Worm (Caenorhabditis elegans) whole organism, dauer: ENCODE results near the gene hlh-3.

Experiments used
- unc-62 ChIP-seq: sonication (generic microtip); optimal IDR thresholded peaks from 2 replicates; lab custom pipeline; 2017; ENCODE audit warnings: missing biosample characterization, missing genetic modification reagents, missing genetic modification characterization

hlh-3 gene

DNA sequence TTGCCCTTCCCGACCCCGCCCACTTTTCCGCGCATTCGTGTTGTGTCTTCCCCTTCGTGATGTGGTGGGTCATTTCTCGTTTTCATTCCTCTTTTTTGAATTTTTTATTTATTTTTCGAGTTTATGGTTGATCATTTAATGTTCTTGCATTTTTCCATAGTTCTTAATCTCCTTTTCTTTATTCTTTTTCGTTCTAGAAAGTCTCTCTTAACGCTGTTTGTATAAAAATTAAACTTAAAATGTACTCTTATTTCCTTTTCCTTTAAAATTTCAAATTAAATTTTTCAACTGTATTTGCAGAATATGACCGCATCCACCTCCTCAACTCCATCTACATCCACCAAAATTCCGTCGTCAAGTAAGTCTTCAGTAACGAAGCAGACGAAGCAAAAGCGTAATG lies at the start of gene hlh-3:
Gene hlh-3 (plus strand): TSS at position 301 of the 400 bp plus-strand sequence.
- no peak for TF ChIP-seq unc-62

DNA sequence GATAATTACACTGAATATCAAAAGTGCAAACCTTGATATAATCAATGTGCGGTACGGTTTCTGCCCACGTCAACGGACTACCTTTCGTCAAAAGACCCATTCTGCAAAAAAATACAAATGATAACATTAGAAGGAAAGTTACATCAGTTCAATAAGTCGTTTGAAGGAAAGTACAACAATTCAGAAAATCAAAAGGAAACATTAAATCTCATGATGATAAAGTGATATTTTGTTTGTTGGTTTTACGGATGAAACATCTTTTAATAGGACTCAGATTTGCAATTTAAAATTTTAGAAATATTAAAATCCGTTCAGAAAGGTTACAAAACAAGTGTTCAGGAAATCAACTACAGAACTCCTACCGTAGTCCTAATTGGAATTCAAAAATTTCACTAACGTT lies 48.2 kb upstream of the hlh-3 start, which contains the start of gene gcs-1:
Gene gcs-1 (minus strand): TSS at position 101 of the 400 bp plus-strand sequence.
- no peak for TF ChIP-seq unc-62

DNA sequence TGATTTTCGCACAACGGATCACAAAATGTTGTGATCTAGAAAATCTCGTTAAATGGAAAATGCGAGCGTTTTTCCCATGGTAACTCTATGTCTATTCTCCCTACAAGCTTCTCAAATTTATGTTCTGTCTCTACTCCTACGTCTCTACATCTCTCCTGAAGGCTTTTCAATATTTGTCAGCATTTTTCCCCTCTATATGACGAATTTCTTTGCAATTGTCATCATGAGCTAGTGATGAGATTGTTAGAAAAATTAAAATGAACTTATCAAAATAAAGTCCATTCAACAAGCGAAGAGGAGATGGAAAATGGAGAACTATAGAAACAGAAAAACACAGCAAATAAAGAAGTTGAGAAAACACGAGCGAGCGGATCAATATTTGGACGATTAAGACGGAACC lies 47.7 kb upstream of the hlh-3 start:
- no peak for TF ChIP-seq unc-62

DNA sequence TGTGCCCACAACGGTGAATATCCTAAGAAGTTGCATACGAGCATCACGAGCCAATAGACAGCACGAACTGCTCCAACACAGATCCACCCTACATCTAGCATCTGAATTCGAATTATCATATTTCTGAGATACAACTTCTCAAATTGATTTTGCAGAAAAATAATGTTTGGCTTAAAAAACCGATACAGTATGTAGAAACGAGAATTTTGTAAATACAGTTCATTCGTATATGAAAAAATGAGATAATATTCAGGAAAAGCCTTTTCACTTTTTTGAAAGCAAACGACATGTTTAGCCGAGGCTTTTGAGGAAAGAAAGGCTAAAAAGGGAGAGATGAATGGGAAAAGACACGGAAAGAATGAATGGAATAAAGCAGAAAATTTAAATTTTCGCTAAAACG lies 45.1 kb upstream of the hlh-3 start, which contains the start of gene F37B12.3:
Gene F37B12.3 (minus strand): TSS at position 101 of the 400 bp plus-strand sequence.
- TF ChIP-seq unc-62 = no peak

DNA sequence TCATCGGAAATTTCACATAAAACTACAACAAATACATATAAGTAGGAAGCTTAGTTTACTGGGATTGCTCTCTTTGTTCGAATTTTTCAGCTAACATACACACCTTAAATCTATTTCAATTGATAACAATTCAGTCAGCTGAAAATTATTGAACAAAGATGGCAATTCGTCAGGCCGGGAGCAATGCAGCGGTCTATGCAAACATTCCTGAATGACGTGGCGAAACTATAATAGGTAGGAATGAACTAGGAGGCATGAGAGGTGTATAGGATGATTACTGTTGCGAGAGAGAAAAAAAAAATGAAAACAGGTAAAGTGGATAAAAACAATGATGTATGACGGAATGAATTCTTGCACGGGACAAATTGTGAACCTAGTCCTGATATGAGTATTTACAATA lies 44.3 kb upstream of the hlh-3 start:
- TF ChIP-seq unc-62 = no peak

DNA sequence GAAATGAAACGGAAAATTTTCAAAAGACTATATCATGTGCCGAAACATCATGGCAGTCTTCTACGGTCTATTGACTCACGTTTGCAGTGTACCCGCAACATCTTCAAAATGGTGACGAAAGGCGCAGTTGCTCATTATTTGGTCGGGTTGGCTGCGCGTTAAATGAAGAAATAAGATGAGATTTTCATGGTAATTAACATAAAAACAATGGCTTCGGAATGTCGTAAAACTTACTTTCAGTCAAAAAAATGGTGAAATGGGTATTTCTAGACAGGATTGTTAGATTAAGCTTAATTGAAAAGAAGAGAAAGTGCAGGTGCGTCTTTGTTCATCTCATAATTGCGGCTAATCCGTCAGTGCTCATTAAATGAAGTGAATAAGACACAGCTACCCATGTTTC lies 32.8 kb upstream of the hlh-3 start, which contains the start of gene T24B8.7:
Gene T24B8.7 (minus strand): TSS at position 101 of the 400 bp plus-strand sequence.
- no peak for TF ChIP-seq unc-62

DNA sequence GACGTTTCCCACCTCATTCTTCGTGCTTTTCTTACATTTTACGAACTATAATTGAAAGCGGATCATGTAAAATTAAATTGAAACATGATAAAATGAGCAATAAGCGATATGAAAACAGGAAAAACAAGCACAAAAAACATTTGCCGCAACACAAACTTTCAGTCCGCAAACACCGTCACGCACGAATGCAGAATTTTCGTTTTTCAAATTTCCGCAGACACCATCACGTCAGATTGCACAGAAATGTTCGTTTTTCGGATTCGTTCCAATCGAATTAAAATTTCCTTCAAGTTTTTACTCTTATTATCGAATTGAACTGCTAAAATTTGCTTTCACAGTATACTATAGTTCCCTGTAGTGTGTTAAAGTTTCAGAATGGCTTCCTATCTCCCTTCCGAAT lies 31.8 kb upstream of the hlh-3 start, which contains the start of gene chmp-7:
Gene chmp-7 (plus strand): TSS at position 369 of the 400 bp plus-strand sequence.
- TF ChIP-seq unc-62 = no peak

DNA sequence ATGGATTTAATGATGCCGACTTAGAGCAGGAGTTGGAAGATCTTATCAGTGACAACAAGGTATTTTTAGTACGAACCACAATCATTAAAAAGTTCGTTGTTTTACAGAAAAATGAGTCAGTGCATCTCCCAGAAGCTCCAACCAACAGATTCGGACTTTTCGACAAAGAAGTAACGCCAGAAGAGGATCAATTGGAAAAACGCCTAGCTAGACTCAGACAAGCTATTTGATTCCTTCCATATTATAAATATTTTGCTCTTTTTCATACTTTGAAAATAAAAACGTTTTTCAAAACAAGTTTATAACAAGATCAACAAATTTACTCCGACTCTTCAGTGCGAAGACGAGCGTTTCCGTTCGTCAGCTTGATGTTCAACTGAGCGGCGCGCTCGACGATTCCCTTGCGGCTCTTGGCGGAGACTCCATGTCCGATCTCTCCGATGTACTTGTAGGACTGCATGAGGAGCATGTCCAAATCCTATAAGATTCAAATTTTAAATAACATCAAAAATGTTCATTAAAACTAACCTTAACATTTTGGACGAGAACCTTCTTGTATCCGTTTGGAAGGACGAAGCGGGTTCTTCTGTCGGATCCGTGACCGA lies 30.1 kb upstream of the hlh-3 start:
- no peak for TF ChIP-seq unc-62

DNA sequence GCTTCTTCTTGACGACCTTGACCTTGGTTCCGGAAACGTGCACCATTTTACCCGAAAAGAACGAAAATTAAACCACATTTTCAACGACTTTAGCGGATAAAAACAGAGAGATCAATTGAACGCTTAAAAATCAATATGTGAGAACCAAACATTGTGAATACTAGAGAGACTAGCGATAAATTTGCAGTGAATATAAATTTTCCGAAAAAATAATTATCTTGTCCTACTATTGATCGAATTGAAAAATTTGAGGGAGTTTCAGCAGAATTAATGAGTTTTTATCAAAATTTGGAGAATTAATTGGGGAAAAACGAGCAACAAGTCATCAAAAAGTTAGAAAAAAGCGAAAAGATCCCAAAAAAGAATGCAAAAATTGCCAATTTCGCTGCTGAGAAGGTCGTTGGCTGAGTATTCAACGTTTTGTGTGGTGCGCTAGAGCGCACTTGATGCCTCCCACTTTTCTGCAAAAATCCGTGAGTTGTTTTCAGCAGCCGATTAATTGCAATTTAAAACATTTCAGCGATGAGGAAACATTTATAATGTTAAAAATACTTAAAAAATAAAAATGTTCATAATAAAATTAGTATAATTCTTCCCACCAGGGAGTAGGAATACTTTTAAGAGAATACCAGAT lies 29.3 kb upstream of the hlh-3 start, which contains the start of gene rpl-32:
Gene rpl-32 (minus strand): TSS at position 51 of the 634 bp plus-strand sequence.
- no peak for TF ChIP-seq unc-62

DNA sequence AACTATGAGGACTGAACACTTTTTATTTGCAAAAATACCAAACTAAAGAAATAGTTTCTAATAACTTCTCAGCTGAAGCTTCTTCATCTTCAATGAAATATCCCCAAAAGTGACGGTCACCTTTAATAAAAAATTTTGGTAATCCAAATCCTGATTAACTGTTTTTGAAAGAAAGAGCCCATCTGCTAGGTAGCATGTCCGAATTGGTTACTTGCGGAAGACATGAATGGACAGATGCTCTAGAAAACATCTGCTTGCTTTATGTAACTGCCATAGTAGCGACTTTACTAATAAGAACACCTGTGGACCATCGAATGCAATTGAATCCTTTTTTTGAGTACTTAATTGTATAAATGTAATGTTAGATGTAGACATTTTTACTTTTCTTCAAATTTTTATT lies 27.4 kb upstream of the hlh-3 start:
- no peak for TF ChIP-seq unc-62

DNA sequence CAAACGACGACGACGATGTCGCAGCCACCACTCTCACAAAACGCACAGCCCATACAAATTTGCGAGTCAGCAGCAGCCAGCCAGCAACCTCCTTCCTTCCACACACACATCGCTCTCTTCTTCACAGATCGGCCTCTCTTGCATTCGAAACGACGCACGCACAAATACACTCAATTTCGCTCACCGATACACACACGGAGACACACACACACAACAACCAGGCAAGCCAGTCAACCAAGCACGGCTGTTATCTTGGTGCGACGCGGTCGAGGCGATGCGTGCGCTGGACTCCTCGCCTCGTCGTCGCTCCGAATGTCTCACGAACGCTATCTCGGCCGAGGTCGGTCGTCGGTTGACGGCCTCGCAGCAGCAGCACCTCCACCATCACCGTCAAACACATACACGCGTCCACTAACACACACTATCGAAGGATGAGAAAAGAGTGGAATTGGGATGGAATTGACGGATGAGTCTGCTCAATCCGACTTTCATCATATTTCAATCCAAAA lies 26.0 kb upstream of the hlh-3 start:
- no peak for TF ChIP-seq unc-62

DNA sequence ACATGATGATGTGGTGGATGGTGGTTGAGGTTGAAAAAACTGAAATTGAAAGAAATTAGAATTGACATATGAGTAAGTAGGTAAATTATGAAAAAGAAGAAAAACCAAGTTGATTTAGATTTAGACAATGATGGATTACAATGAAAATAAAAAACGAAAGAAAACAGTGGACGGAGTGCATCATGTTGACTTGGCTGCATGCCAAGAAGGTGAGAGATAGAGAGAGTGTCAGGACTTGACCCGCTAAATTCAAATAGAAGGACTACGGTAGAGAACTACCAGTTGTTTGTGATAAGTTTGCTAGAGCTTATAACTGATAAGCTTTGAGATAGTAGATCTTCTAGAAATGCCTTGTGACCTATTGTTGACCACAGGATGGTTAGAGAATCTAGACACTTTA lies 25.3 kb upstream of the hlh-3 start, which contains the start of gene T24B8.3:
Gene T24B8.3 (minus strand): TSS at position 39 of the 400 bp plus-strand sequence.
- TF ChIP-seq unc-62 = no peak

DNA sequence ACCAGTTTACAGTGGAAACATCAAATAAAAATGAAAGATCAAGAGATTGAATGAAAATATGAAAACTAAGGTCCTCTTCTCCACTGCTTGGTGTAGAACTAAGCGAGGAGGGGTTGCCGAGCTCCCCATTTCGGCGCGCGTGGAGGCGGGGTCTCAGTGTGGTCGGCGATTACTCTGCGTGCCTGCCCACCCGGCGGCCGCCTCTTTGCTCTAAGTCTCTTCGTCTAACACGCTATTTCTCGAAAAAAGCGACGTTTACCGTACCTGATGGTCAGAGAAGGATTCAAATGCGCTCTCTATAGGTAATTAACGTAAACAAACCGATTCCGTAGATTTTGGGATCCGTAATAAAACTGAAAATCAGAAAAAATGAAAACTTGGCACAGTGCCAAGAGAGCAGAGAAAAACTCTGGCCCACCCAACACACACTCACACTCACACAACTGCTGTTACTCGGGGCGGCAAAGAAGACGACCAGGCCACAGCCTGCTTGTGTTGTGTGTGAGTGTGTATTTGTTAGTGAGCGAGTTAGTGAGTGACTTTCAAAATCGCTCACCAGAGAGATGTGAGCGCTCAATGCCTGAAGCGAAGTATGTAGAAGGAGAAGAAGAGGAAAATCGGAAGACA lies 24.7 kb upstream of the hlh-3 start:
- no peak for TF ChIP-seq unc-62

DNA sequence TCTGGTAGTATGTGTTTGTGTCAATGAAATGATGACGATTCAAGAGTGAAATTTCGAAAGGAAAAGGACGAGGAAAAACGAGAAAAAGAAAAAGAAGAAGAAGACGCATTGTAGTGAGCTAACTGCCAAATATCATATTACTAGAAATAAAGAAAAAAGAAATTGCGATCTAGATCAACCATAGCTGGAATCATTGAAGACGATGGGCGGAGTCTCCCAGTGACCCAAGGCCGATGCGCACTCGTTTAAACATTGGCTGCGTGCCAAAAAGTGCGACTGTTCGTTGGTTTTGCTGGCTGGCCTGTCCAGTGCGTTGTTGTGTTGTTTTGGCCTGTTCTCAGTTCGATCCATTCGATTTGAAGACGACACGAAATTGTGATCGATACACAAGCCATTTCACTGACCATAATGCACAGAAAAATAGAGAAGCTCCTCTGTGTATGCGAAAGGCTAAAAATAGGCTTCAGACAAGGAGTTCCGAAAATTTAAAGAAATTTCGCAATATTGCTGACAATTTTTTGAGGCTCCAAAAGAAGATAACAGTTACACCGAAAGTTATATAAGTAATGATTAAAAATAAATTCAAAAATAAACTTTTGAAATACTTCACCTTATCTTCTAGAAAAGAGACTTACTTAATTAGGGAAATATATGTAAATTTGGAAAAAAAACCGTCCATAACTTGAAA lies 24.0 kb upstream of the hlh-3 start:
- no peak for TF ChIP-seq unc-62

DNA sequence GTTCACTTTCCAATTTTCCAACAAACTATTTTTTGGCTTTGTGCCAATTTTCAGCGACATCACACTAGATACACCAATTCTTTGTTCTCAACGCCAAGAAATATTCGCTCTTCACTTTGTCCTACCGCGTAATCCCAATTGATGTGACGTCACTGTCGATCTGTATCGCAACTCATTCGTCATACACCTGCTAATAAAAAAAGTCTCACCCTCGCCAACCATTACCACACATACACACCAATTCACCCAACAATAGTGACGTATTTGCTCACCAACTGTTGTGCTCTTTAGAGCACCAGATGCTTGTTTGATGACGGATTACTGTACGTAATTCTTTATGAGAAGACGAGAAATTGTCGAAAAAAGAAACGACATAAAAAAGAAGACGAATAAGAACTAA lies 23.1 kb upstream of the hlh-3 start:
- no peak for TF ChIP-seq unc-62

DNA sequence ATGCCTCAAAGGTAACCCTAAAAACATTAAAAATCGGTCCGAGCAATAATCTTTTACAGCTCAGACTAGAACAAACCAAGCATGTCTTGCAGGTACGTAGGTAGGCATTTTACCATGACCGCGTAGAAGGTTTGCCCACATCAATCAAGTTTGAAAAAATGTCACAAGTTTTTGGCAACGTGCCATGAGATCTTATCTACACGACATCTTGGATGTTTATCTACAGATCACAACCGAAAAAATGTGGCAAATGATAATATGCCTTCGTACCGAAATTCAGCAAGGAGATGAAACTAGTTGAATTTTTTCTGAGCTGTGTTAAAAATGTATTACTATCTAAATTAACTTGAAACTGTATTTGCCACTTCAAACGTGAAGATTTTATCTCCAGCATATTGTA lies 22.0 kb upstream of the hlh-3 start:
- TF ChIP-seq unc-62 = no peak

DNA sequence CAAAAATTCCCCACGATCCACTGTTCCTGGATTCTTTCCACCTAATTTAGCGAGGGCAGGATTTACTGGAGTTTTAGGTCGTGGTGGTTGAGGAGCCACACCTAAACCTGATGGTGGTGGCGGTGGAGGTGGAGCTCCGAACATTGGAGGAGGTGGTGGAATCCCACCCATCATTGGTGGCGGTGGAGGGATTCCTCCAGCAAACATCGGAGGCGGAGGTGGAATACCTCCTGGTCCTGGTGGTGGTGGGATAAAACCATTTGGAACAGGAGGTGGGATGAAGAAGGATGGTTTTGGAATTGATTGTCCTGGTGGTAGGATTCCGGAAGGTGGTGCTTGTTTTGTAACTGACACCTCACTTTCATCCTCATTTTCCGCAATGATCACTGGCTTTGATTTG lies 16.6 kb upstream of the hlh-3 start:
- TF ChIP-seq unc-62 = no peak
